Worm (Caenorhabditis elegans) whole organism, L4/young adult: Measurements from ENCODE around the gene C10A4.4.

ENCODE experiments used
- W03F9.2 ChIP-seq: fragments of 150-350 bp; optimal IDR thresholded peaks from 2 replicates; lab custom pipeline; 2014; ENCODE audit warnings: missing biosample characterization, missing genetic modification characterization
- dao-5 ChIP-seq: sonication (generic microtip); optimal IDR thresholded peaks from 2 replicates; lab custom pipeline; 2016; ENCODE audit warnings: missing genotype, missing genetic modification characterization, moderate library complexity, missing compliant biosample characterization
- him-1 ChIP-seq: sonication (generic microtip); optimal IDR thresholded peaks from 2 replicates; lab custom pipeline; 2016; ENCODE audit warnings: missing genotype, missing genetic modification reagents, missing genetic modification characterization, missing compliant biosample characterization

C10A4.4 gene

DNA sequence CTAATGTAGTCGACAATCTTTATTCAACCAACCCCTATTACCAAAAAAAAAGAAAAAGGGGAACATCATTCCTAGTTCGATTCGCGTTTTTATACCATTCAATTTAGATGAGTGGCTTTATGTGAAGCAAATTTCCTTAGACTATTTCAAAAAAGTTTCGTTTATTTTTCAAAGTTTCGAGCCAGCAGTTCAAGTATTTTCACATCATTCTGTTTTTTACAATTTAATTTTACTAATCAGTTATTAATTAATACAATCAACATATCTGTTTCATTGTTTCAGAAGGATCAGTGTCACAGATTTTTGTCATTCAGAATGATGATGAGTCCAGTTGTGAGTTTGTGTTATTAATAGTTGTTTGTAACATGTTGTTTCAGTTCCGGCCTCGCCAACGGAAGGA is 9.0 kb downstream of the C10A4.4 start, which contains the start of gene C10A4.2:
Gene C10A4.2 (plus strand): TSS at position 301 of the 400 bp plus-strand sequence.
- TF ChIP-seq him-1, result no peak
- no peak for TF ChIP-seq dao-5 (tag; lab: Kevin White, UChicago)
- TF ChIP-seq W03F9.2, result no peak

ce11 chrX:7415420-7415819 is 14.5 kb downstream of the C10A4.4 start, which contains the start of gene C10A4.7:
Gene C10A4.7, minus strand, starts transcription at chrX:7415520.
- TF ChIP-seq dao-5 (tag; lab: Kevin White, UChicago), result no peak
- TF ChIP-seq W03F9.2, result no peak
- no peak for TF ChIP-seq him-1

- no peak for TF ChIP-seq W03F9.2
- TF ChIP-seq dao-5 (tag; lab: Kevin White, UChicago), result no peak
- no peak for TF ChIP-seq him-1
These were observed 15.2 kb downstream of the C10A4.4 start, which contains the start of gene C10A4.1 for ce11 chrX:7416082-7416481. Gene C10A4.1, plus strand, starts transcription at chrX:7416382.

DNA sequence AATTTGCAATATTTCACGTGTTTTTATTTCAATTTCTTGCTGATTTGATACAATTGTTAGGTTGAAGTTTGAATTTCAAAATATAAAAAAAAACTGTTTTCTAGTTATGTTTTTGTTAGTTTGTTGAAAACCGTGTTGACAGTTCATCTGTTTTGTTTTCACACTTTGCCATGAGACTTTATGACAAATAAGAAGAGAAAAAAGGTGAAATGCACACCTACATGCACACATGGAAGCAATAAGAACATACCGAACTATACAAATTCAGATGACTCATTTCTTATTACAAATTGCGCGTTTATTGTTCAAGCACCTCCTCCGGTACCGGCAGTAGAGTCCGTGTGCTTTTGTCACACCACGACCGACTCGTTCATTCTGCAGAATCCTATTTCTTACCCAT is 19.7 kb downstream of the C10A4.4 start, which contains the start of gene C10A4.9:
Gene C10A4.9 (plus strand): TSS at position 301 of the 400 bp plus-strand sequence.
- TF ChIP-seq him-1 (no peak), W03F9.2 (no peak), dao-5 (tag; lab: Kevin White, UChicago) (no peak)

- TF ChIP-seq him-1 (no peak), dao-5 (tag; lab: Kevin White, UChicago) (no peak), W03F9.2 (no peak)
These were observed 23.9 kb downstream of the C10A4.4 start, which contains the start of gene mnm-2 for ce11 chrX:7424813-7425212. Gene mnm-2, minus strand, starts transcription at chrX:7424913.

DNA sequence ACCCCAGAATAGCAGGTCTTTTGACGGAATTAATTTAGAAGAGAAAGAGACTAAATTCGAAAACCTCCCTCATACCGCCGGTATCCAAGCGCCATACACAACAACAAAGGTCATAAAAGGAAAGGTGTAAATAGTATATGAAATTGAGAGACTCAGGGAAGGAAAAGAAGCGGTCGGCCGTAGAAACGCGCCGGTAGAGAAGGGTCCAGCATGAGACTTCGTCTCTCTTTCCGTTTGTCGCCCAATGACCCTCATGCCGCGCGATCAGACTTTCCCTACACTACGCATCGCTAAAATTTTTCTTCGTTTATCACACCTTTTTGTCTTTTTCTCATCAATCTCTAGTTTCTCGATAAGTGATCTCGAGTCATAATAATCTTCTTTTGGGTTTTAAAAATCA is 29.6 kb downstream of the C10A4.4 start:
- TF ChIP-seq dao-5 (tag; lab: Kevin White, UChicago) (no peak), W03F9.2 (no peak)

DNA sequence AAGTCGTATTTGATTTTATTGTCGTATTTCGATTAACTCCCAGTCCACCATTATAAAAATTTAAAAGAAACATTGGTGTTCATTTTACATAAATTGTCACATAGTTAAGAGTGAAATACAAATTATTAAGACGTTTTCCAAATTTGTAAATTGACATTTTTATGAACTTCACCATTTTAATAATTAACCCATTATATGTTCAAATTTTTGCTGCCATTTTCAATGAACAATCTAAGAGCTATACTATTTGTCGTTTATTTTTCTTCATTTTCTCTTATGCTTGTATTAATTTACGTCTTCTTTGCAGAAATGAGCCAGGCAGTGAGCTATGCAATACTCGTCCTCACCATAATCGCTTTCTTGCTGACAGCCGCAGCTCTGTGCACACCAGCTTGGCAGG is 30.3 kb downstream of the C10A4.4 start, which contains the start of gene clc-2:
Gene clc-2 (plus strand): TSS at position 301 of the 400 bp plus-strand sequence.
- no peak for TF ChIP-seq W03F9.2
- no peak for TF ChIP-seq him-1
- TF ChIP-seq dao-5 (tag; lab: Kevin White, UChicago), result no peak

- no peak for TF ChIP-seq him-1
- TF ChIP-seq W03F9.2, result no peak
- no peak for TF ChIP-seq dao-5 (tag; lab: Kevin White, UChicago)
These were observed 32.4 kb downstream of the C10A4.4 start, which contains the start of gene clc-5 for ce11 chrX:7433269-7433668. Gene clc-5, plus strand, starts transcription at chrX:7433569.

- TF ChIP-seq dao-5 (tag; lab: Kevin White, UChicago) (no peak), him-1 (no peak)
These were observed 36.0 kb downstream of the C10A4.4 start for ce11 chrX:7436912-7437311.

ce11 chrX:7437949-7438348 is 37.1 kb downstream of the C10A4.4 start, which contains the start of gene C01C10.2:
Gene C01C10.2, minus strand, starts transcription at chrX:7438118.
- no peak for TF ChIP-seq dao-5 (tag; lab: Kevin White, UChicago)
- TF ChIP-seq him-1, result no peak
- no peak for TF ChIP-seq W03F9.2

- no peak for TF ChIP-seq dao-5 (tag; lab: Kevin White, UChicago)
- no peak for TF ChIP-seq W03F9.2
- TF ChIP-seq him-1, result no peak
These were observed 39.2 kb downstream of the C10A4.4 start for ce11 chrX:7440102-7440501.

DNA sequence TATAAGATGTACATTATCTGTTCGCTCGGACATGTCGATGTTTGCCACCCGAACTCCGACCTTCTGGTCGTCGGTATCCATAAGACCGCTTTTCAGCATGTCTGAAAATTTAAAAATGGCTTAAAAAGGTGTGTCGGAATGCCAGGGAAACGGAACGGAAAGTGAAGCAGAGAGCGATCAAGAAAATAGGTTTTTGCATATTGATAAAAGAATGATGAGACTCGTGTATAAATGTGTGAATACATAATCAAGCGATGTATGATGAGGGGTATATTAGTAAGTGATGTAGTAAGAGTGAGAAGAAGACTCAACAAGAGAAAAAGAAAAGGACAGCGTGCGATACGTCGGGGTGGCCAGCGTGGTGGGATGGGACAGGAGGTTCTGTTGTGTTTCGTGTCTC is 41.6 kb downstream of the C10A4.4 start, which contains the start of gene acl-12:
Gene acl-12 (minus strand): TSS at position 101 of the 400 bp plus-strand sequence.
- no peak for TF ChIP-seq W03F9.2
- no peak for TF ChIP-seq dao-5 (tag; lab: Kevin White, UChicago)
- no peak for TF ChIP-seq him-1

DNA sequence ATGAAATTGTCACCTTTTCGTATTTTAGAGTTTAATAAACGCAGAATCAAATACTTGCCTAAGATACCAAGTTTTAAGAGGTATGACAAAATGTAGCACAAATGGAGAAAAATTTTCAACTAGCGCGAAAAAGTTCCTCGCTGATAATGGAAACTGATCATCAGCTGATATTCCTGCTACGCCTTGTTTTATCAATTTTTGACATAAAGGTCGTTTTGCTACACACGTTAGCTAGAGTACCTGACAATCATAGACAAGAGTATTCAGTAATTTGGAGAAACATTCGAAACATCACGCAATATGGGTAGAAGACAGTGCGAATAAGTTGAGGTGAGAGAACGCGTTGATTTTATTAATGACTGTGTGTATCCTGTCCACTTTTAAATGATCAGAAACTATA is 44.8 kb downstream of the C10A4.4 start:
- TF ChIP-seq dao-5 (tag; lab: Kevin White, UChicago) (no peak), him-1 (no peak), W03F9.2 (no peak)

DNA sequence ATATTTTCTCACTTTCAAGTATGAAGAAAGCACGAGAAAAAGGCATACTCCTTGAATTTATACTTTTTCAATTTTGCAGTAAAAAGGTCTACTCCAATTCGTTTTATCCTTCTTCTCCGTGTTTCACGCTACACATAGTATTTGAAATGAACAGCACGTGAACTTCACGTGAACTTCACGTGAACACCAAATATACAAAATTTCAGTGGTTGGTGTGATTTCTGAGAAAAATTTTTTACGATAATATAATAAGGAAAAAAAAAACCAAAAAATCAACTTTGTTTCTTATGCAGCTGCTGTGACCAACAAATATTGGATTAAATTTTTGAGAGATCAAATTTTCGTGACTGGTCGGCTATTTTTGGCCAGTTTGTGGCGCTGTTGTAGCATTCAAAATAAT is 45.6 kb downstream of the C10A4.4 start:
- no peak for TF ChIP-seq him-1
- TF ChIP-seq W03F9.2, result no peak
- no peak for TF ChIP-seq dao-5 (tag; lab: Kevin White, UChicago)

ce11 chrX:7447340-7447739 is 46.5 kb downstream of the C10A4.4 start:
- TF ChIP-seq W03F9.2, result no peak

DNA sequence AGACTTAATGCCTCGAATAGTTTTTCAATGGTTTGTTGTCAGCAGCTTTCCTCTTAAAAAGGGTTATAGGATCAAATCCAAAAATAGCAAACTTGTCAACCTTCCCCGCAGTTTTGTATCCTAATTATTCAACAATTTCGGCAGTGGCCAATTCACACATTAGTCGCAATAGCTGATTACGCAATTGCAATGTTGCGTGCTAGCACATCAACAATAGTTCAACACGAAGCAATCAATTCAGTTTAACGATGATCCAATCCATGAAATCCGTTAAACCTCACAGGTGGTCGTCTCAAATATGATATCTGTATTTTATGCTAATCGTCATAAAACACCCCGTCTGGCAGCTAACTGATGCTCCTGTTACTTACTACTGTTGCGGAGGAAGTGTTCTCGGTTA is 51.7 kb downstream of the C10A4.4 start:
- TF ChIP-seq him-1 (no peak), W03F9.2 (no peak), dao-5 (tag; lab: Kevin White, UChicago) (no peak)
